Worm (Caenorhabditis elegans) whole organism, young adult: ENCODE results near the gene T24D5.2.

Source experiments
- cebp-1 ChIP-seq, 2 experiments: fragments of 200-800 bp in 1 of 2; sonication (Bioruptor generic) in 1 of 2; sonication (generic microtip) in 1 of 2; IDR thresholded peaks in 1 of 2; optimal IDR thresholded peaks in 1 of 2; 2 replicates each; pipeline versions ENCODE4 v1.3.6 to Lab custom; 2017 to 2022; ENCODE audit warnings: missing compliant biosample characterization in 2 of 2, missing genetic modification characterization in 2 of 2, mild to moderate bottlenecking in 1 of 2, missing genetic modification reagents in 1 of 2, moderate library complexity in 1 of 2
- dpff-1 ChIP-seq: sonication (generic microtip); optimal IDR thresholded peaks from 2 replicates; lab custom pipeline; 2017; ENCODE audit warnings: mild to moderate bottlenecking, missing genetic modification characterization, missing compliant biosample characterization
- lag-1 ChIP-seq: fragments of 200-800 bp; sonication (Bioruptor generic); IDR thresholded peaks from 2 replicates; pipeline ENCODE4 v1.3.6; 2022; ENCODE audit warnings: missing genetic modification reagents, missing genetic modification characterization, missing compliant biosample characterization
- nhr-120 ChIP-seq: fragments of 200-800 bp; sonication (Bioruptor generic); IDR thresholded peaks from 2 replicates; pipeline ENCODE4 v1.3.6; 2022; ENCODE audit warnings: missing genetic modification characterization, missing compliant biosample characterization
- pha-4 ChIP-seq: fragments of 150-350 bp; sonication (generic microtip); optimal IDR thresholded peaks from 2 replicates; lab custom pipeline; 2014; ENCODE audit warnings: missing biosample characterization, missing genetic modification reagents, missing genetic modification characterization
- sea-2 ChIP-seq: fragments of 200-800 bp; sonication (Bioruptor generic); IDR thresholded peaks from 2 replicates; pipeline ENCODE4 v1.3.6; 2022; ENCODE audit warnings: missing genetic modification characterization, missing compliant biosample characterization
- tbx-9 ChIP-seq: sonication (generic microtip); optimal IDR thresholded peaks from 2 replicates; lab custom pipeline; 2016; ENCODE audit warnings: borderline replicate concordance, missing genetic modification characterization, inconsistent platforms, missing compliant biosample characterization

ce11 chrX:12630005-12630404 lies 43.8 kb upstream of the T24D5.2 start:
- TF ChIP-seq lag-1, result no peak
- TF ChIP-seq sea-2 (GFP tag; lab: Robert Waterston, UW), result no peak
- no peak for TF ChIP-seq tbx-9 (tag; lab: Kevin White, UChicago)
- TF ChIP-seq nhr-120 (GFP tag; lab: Robert Waterston, UW), result no peak
- TF ChIP-seq cebp-1 (GFP tag; IDR thresholded peaks at IDR 0.05; lab: Robert Waterston, UW), result peak; percentile 37; the same call in 1 of the 2 replicates
- peak; percentile 66 for TF ChIP-seq cebp-1 (tag; optimal IDR thresholded peaks at IDR 0.05; lab: Kevin White, UChicago)
- TF ChIP-seq pha-4 (tag; lab: Kevin White, UChicago), result no peak
- no peak for TF ChIP-seq dpff-1
